Worm (Caenorhabditis elegans): ENCODE results near the gene Y48E1B.17.
A peak's percentile ranks its signal among the peaks of the same experiment; 100 is the strongest.

Gene Y48E1B.17

DNA sequence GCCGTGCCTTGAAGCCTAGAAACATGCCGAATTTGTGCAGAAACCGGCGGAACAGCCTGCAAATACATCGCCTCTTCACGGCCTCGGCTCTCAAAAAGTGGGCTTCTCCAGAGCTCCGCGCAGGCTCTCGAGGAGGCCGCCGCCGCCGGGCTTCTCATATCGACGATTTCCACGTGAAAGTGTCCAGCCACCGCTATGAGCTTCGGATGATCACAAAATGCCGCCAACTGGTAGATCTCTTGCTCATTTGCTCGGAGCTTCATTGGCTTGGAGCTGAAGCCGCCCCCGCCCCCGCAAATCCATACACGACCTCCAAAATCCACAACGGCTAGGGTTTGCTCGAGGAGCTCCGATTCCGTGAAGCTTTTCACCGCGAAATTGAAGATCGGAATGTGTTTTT is 19.7 kb upstream of the Y48E1B.17 start:
- TF ChIP-seq ama-1 (optimal IDR thresholded peaks at IDR 0.05) (no peak), ceh-13 (GFP tag; optimal IDR thresholded peaks at IDR 0.05) (no peak), hnd-1 (tag; optimal IDR thresholded peaks at IDR 0.05) (no peak)

DNA sequence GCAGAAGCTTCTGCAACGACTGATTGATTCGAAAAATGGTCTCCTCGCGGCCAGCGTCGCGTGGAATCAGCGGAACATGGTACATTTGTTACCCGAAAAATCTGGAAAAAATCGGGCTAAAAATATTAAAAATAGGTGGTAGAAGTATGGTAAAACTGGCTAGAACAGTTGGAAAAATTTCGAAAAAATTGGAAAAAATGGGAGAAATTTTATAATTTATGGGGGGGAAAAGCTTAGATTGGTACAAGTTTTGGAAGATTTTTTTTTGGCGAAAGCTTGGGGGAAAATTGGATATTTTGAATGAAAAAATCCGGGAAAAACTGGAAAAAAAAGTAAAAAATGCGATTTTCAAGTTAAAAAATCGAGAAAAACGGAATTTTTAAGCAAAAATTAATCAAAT is 6.7 kb upstream of the Y48E1B.17 start, which contains the start of gene ddl-2:
TSS of gene ddl-2 (minus strand) at position 101 of the 400 bp plus-strand sequence.
- TF ChIP-seq ama-1 (optimal IDR thresholded peaks at IDR 0.05) (no peak), tbx-11 (GFP tag; IDR thresholded peaks at IDR 0.05) (no peak), pes-1 (GFP tag; IDR thresholded peaks at IDR 0.05) (no peak), B0310.2 (tag; optimal IDR thresholded peaks at IDR 0.05) (no peak), ceh-36 (tag; optimal IDR thresholded peaks at IDR 0.05) (no peak), hnd-1 (tag; optimal IDR thresholded peaks at IDR 0.05) (no peak), ceh-13 (GFP tag; optimal IDR thresholded peaks at IDR 0.05) (no peak), ets-7 (tag; optimal IDR thresholded peaks at IDR 0.05) (no peak), tra-4 (tag; optimal IDR thresholded peaks at IDR 0.05) (no peak), aly-1 (tag; optimal IDR thresholded peaks at IDR 0.05) (no peak), hmg-4 (GFP tag; optimal IDR thresholded peaks at IDR 0.05) (no peak)

DNA sequence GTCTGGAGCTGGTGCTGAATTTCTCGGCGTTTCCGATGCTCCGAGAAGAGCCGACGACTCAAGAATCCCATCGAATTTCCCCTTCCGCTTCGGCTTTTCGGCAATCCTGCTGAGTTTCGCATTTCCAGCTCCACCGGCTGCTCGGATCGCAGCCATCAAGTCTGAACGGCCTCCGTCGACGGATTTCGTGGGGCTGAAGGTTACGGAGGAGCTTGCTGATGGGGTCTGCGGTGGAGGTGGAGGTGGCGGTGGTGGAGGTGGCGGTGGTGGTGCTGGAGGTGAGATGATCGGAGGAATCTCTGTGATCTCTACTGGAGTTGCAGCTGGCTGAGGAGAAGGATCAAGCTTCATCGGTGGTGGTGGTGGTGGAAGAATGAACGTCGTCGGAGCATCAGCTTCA is 2.1 kb upstream of the Y48E1B.17 start:
- TF ChIP-seq hnd-1 (tag; optimal IDR thresholded peaks at IDR 0.05) = no peak
- TF ChIP-seq ceh-13 (GFP tag; optimal IDR thresholded peaks at IDR 0.05) = no peak
- TF ChIP-seq aly-1 (tag; optimal IDR thresholded peaks at IDR 0.05) = no peak
- TF ChIP-seq tra-4 (tag; optimal IDR thresholded peaks at IDR 0.05) = no peak
- no peak for TF ChIP-seq tbx-37 (GFP tag; conservative IDR thresholded peaks at IDR 0.05)
- no peak for TF ChIP-seq B0310.2 (tag; optimal IDR thresholded peaks at IDR 0.05)
- no peak for TF ChIP-seq hmg-4 (GFP tag; optimal IDR thresholded peaks at IDR 0.05)
- no peak for TF ChIP-seq tbx-11 (GFP tag; IDR thresholded peaks at IDR 0.05)

DNA sequence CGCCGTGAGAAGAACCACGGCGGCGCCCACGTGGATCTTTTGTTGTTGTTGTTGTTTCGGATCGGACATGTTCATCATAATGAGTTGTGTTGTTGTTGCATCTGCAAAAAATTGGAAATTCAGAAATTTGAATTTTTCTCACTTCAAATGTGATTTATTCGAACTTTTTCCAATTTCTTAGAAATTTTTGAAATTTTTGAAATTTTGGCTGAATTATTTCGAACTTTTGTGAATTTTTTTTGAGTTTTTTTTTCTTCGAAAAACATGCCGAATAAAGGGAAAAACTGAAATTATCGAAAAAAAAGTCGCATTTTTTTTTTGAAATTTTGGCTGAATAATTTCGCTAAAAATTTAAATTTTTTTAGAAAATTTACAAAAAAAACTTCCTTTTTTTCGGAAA is 9.8 kb downstream of the Y48E1B.17 start, which contains the start of gene snx-14:
TSS of gene snx-14 (minus strand) at position 101 of the 400 bp plus-strand sequence.
- TF ChIP-seq tra-4 (tag; optimal IDR thresholded peaks at IDR 0.05) = no peak

DNA sequence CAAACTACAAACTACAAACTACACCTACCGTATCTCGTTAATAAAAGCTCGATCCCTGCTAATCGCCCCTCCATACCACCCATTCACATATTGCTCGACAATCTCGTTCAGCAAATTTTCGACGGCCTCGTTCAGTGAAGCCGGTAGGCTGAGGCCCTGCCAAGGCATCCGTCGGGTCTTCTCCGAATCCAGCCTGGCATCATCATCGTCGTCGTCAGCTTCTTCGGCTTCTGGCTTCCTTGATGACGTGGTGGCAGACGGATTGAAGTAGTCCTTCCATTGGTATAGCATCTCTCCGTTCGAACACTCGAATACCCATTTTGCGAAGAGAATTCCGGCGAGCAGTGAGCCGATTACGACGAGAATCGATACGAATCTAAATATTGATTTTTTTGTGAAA is 10.2 kb downstream of the Y48E1B.17 start:
- TF ChIP-seq tbx-37 (GFP tag; conservative IDR thresholded peaks at IDR 0.05) = no peak
- TF ChIP-seq ceh-36 (tag; optimal IDR thresholded peaks at IDR 0.05) = no peak
- no peak for TF ChIP-seq ama-1 (optimal IDR thresholded peaks at IDR 0.05)
- TF ChIP-seq hmbx-1 (tag; optimal IDR thresholded peaks at IDR 0.05) = no peak
- TF ChIP-seq B0310.2 (tag; optimal IDR thresholded peaks at IDR 0.05) = no peak
- TF ChIP-seq sea-1 (GFP tag; conservative IDR thresholded peaks at IDR 0.05) = no peak
- TF ChIP-seq F13C5.2 (tag; optimal IDR thresholded peaks at IDR 0.05) = no peak
- no peak for TF ChIP-seq tbx-11 (GFP tag; IDR thresholded peaks at IDR 0.05)
- TF ChIP-seq pes-1 (GFP tag; IDR thresholded peaks at IDR 0.05) = no peak
- no peak for TF ChIP-seq hmg-4 (GFP tag; optimal IDR thresholded peaks at IDR 0.05)
- no peak for TF ChIP-seq aly-1 (tag; optimal IDR thresholded peaks at IDR 0.05)
- TF ChIP-seq scrt-1 (GFP tag; IDR thresholded peaks at IDR 0.05) = no peak
- TF ChIP-seq ceh-13 (GFP tag; optimal IDR thresholded peaks at IDR 0.05) = no peak
- TF ChIP-seq ets-7 (tag; optimal IDR thresholded peaks at IDR 0.05) = no peak
- TF ChIP-seq flt-1 (GFP tag; IDR thresholded peaks at IDR 0.05) = no peak
- TF ChIP-seq tra-4 (tag; optimal IDR thresholded peaks at IDR 0.05) = no peak
- no peak for TF ChIP-seq hnd-1 (tag; optimal IDR thresholded peaks at IDR 0.05)

DNA sequence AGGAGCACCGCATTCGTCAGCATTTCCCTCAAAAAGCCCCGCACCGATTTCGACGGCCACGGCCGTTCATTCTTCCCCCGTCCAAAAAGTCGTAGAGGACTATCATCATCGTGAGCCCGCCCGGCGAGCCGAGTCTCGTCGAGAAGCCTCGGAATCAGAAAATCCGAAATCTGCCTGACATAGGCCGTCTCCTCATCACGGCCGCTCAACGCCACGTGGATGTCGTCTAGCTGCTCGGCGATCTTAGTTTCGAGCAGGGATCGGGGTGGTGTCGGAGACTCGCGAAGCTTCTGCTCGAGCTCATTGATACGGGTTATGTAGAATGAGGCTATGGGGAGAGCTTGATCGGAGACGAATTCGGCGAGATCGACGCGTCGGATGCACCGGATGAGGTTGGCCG is 11.8 kb downstream of the Y48E1B.17 start:
- TF ChIP-seq hnd-1 (tag; optimal IDR thresholded peaks at IDR 0.05) = no peak
- TF ChIP-seq flt-1 (GFP tag; IDR thresholded peaks at IDR 0.05) = no peak
- TF ChIP-seq sea-1 (GFP tag; conservative IDR thresholded peaks at IDR 0.05) = no peak
- no peak for TF ChIP-seq tbx-11 (GFP tag; IDR thresholded peaks at IDR 0.05)
- no peak for TF ChIP-seq tbx-37 (GFP tag; conservative IDR thresholded peaks at IDR 0.05)
- TF ChIP-seq hmg-4 (GFP tag; optimal IDR thresholded peaks at IDR 0.05) = no peak

DNA sequence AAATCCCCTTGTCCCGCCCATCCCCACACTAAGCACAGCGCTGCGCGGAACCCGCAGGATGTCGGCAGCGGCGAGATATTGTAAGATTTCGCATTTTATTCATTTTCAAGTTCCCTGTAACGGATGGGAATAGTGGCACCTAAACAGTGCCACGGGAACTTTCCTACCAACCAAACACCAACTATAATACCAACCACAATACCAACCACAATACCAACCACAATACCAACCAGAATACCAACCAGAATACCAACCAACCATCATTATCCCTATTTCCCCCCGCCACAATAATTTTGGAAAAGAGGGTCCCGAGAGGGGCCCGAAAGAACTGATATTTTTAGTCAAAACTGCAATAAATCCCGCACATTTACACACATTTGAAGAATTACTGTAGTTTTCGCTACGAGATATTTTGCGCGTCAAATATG is 18.9 kb downstream of the Y48E1B.17 start:
- TF ChIP-seq hmg-4 (GFP tag; optimal IDR thresholded peaks at IDR 0.05) (peak; percentile 8), ama-1 (optimal IDR thresholded peaks at IDR 0.05) (peak; percentile 61), B0310.2 (tag; optimal IDR thresholded peaks at IDR 0.05) (no peak)

DNA sequence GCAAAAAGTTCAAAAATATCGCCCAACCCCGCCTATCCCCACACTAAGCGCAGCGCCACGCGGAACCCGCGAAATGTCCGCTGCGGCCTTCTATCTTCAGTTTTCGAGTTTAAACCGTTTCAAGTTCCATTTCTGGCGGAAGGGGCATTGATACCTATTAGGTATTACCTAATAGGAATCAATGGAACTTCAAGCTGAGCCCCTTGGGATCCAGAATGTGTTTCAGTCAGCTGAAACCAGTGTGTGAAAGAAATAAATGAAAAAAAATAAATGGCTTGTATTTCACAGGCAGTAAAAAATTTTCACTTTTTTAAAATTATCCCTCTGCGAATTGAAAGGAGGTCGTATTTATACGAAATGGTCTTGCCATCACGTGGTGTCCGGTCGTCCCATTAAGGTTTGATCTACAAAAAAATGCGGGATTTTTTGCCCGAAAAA is 19.7 kb downstream of the Y48E1B.17 start:
- TF ChIP-seq hnd-1 (tag; optimal IDR thresholded peaks at IDR 0.05) = no peak
- no peak for TF ChIP-seq pes-1 (GFP tag; IDR thresholded peaks at IDR 0.05)
- no peak for TF ChIP-seq hmg-4 (GFP tag; optimal IDR thresholded peaks at IDR 0.05)
- no peak for TF ChIP-seq B0310.2 (tag; optimal IDR thresholded peaks at IDR 0.05)
- TF ChIP-seq tra-4 (tag; optimal IDR thresholded peaks at IDR 0.05) = no peak
- TF ChIP-seq ets-7 (tag; optimal IDR thresholded peaks at IDR 0.05) = no peak
- no peak for TF ChIP-seq sea-1 (GFP tag; conservative IDR thresholded peaks at IDR 0.05)
- no peak for TF ChIP-seq ama-1 (optimal IDR thresholded peaks at IDR 0.05)
- no peak for TF ChIP-seq flt-1 (GFP tag; IDR thresholded peaks at IDR 0.05)
- TF ChIP-seq hmbx-1 (tag; optimal IDR thresholded peaks at IDR 0.05) = no peak
- TF ChIP-seq ceh-13 (GFP tag; optimal IDR thresholded peaks at IDR 0.05) = no peak
- TF ChIP-seq scrt-1 (GFP tag; IDR thresholded peaks at IDR 0.05) = no peak
- no peak for TF ChIP-seq tbx-11 (GFP tag; IDR thresholded peaks at IDR 0.05)
- TF ChIP-seq aly-1 (tag; optimal IDR thresholded peaks at IDR 0.05) = no peak
- no peak for TF ChIP-seq tbx-37 (GFP tag; conservative IDR thresholded peaks at IDR 0.05)

DNA sequence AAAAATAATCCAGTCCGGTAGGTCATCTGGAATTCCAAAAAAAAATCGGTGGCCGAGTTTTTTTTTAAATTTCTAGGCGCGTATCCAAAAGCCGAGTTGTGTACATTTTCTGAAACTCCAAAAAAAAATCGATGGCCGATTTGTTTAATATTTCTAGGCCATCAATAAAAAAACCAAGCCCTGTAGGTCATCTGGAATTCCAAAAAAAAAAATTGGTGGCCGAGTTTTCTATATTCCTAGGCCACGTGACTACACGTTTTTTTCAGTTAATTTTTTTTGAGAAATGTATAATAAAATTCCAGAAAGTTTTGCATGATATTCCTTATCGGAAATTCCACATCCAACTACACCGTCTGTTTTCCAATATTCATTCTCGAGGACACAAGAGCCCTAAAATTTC is 23.3 kb downstream of the Y48E1B.17 start, which contains the start of gene sre-45:
TSS of gene sre-45 (plus strand) at position 301 of the 400 bp plus-strand sequence.
- no peak for TF ChIP-seq ceh-13 (GFP tag; optimal IDR thresholded peaks at IDR 0.05)
- TF ChIP-seq tra-4 (tag; optimal IDR thresholded peaks at IDR 0.05) = no peak
- no peak for TF ChIP-seq flt-1 (GFP tag; IDR thresholded peaks at IDR 0.05)
- TF ChIP-seq F13C5.2 (tag; optimal IDR thresholded peaks at IDR 0.05) = no peak
- TF ChIP-seq sea-1 (GFP tag; conservative IDR thresholded peaks at IDR 0.05) = no peak
- TF ChIP-seq ets-7 (tag; optimal IDR thresholded peaks at IDR 0.05) = no peak
- TF ChIP-seq pes-1 (GFP tag; IDR thresholded peaks at IDR 0.05) = no peak
- no peak for TF ChIP-seq B0310.2 (tag; optimal IDR thresholded peaks at IDR 0.05)
- no peak for TF ChIP-seq hmbx-1 (tag; optimal IDR thresholded peaks at IDR 0.05)
- TF ChIP-seq tbx-11 (GFP tag; IDR thresholded peaks at IDR 0.05) = no peak
- no peak for TF ChIP-seq hmg-4 (GFP tag; optimal IDR thresholded peaks at IDR 0.05)
